Fruit fly (Drosophila melanogaster) whole organism, embryonic: Measurements from ENCODE around the gene corto.

Experiments
- Aef1 ChIP-seq: fragments of 200-800 bp; sonication (Bioruptor generic); IDR thresholded peaks from 3 replicates; pipeline ENCODE4 v1.3.6; 2022; ENCODE audit warnings: missing biosample characterization, missing genetic modification characterization
- Asciz ChIP-seq: fragments of 200-800 bp; sonication (Bioruptor generic); optimal IDR thresholded peaks from 2 replicates; lab custom pipeline; 2017; ENCODE audit warnings: missing biosample characterization, mild to moderate bottlenecking, missing genetic modification characterization, missing genetic modification reagents
- BEAF-32 ChIP-seq: fragments of 200-800 bp; sonication (Bioruptor generic); optimal IDR thresholded peaks from 3 replicates; lab custom pipeline; 2017; ENCODE audit warnings: missing biosample characterization, missing genetic modification characterization, mild to moderate bottlenecking, moderate library complexity, missing genetic modification reagents
- CG10543 ChIP-seq: fragments of 200-800 bp; sonication (Bioruptor generic); optimal IDR thresholded peaks from 3 replicates; lab custom pipeline; 2017; ENCODE audit warnings: missing biosample characterization, mild to moderate bottlenecking, missing genetic modification characterization, moderate library complexity
- CG11093 ChIP-seq: fragments of 200-800 bp; sonication (Bioruptor generic); IDR thresholded peaks from 3 replicates; pipeline ENCODE4 v1.3.6; 2022; ENCODE audit warnings: missing biosample characterization, missing genetic modification characterization
- CG11504 ChIP-seq: fragments of 200-800 bp; sonication (Bioruptor generic); optimal IDR thresholded peaks from 3 replicates; lab custom pipeline; 2019; ENCODE audit warnings: missing biosample characterization, mild to moderate bottlenecking, missing genetic modification characterization, moderate library complexity
- CG14050 ChIP-seq: fragments of 200-800 bp; sonication (Bioruptor generic); IDR thresholded peaks from 3 replicates; pipeline ENCODE4 v1.3.6; 2022; ENCODE audit warnings: missing biosample characterization, missing genetic modification characterization
- CG15696 ChIP-seq: fragments of 200-800 bp; sonication (Bioruptor generic); optimal IDR thresholded peaks from 2 replicates; lab custom pipeline; 2019; ENCODE audit warnings: missing biosample characterization, mild to moderate bottlenecking, missing genetic modification characterization, moderate library complexity
- CG17385 ChIP-seq: fragments of 200-800 bp; sonication (Bioruptor generic); optimal IDR thresholded peaks from 3 replicates; lab custom pipeline; 2018; ENCODE audit warnings: missing biosample characterization, mild to moderate bottlenecking, missing genetic modification characterization
- CG2120 ChIP-seq: fragments of 200-800 bp; sonication (Bioruptor generic); optimal IDR thresholded peaks from 3 replicates; lab custom pipeline; 2016; ENCODE audit warnings: missing biosample characterization, missing genetic modification characterization
- CG3281 ChIP-seq: fragments of 200-800 bp; sonication (Bioruptor generic); optimal IDR thresholded peaks from 3 replicates; lab custom pipeline; 2017; ENCODE audit warnings: missing biosample characterization, mild to moderate bottlenecking, missing genetic modification characterization
- CG4282 ChIP-seq: fragments of 200-800 bp; sonication (Bioruptor generic); optimal IDR thresholded peaks from 2 replicates; lab custom pipeline; 2016; ENCODE audit warnings: missing biosample characterization, missing genetic modification characterization
- CG5245 ChIP-seq: fragments of 200-800 bp; sonication (Bioruptor generic); optimal IDR thresholded peaks from 3 replicates; lab custom pipeline; 2016; ENCODE audit warnings: missing biosample characterization, missing genetic modification characterization
- CG6813 ChIP-seq: fragments of 200-800 bp; sonication (Bioruptor generic); optimal IDR thresholded peaks from 2 replicates; lab custom pipeline; 2017; ENCODE audit warnings: missing biosample characterization, missing genetic modification characterization, mild to moderate bottlenecking, moderate library complexity, missing genetic modification reagents
- CG7987 ChIP-seq: fragments of 200-800 bp; sonication (Bioruptor generic); optimal IDR thresholded peaks from 2 replicates; lab custom pipeline; 2018; ENCODE audit warnings: missing biosample characterization, mild to moderate bottlenecking, missing genetic modification characterization, moderate library complexity
- CG9876 ChIP-seq: fragments of 200-800 bp; sonication (Bioruptor generic); optimal IDR thresholded peaks from 2 replicates; lab custom pipeline; 2016; ENCODE audit warnings: missing biosample characterization, missing genetic modification characterization
- CkIIα-i1 ChIP-seq: fragments of 200-800 bp; sonication (Bioruptor generic); IDR thresholded peaks from 2 replicates; pipeline ENCODE4 v1.3.6; 2022; ENCODE audit warnings: missing biosample characterization, missing genetic modification characterization
- CoRest ChIP-seq: fragments of 200-800 bp; sonication (Bioruptor generic); optimal IDR thresholded peaks from 3 replicates; lab custom pipeline; 2018; ENCODE audit warnings: missing biosample characterization, mild to moderate bottlenecking, missing genetic modification characterization, moderate library complexity
- Doc2 ChIP-seq: fragments of 200-800 bp; sonication (Bioruptor generic); IDR thresholded peaks from 2 replicates; pipeline ENCODE4 v1.3.6; 2022; ENCODE audit warnings: missing biosample characterization, missing genetic modification characterization
- Dp ChIP-seq: fragments of 200-800 bp; sonication (Bioruptor generic); optimal IDR thresholded peaks from 2 replicates; lab custom pipeline; 2018; ENCODE audit warnings: missing biosample characterization, mild to moderate bottlenecking, missing genetic modification characterization, moderate library complexity
- Drgx ChIP-seq: fragments of 200-800 bp; sonication (Bioruptor generic); IDR thresholded peaks from 2 replicates; pipeline ENCODE4 v1.3.6; 2022; ENCODE audit warnings: missing biosample characterization, missing genetic modification characterization
- E2f1 ChIP-seq: fragments of 200-800 bp; sonication (Bioruptor generic); IDR thresholded peaks from 2 replicates; pipeline ENCODE4 v1.3.6; 2022; ENCODE audit warnings: missing biosample characterization, missing genetic modification characterization
- MBD-R2 ChIP-seq: fragments of 200-800 bp; sonication (Bioruptor generic); IDR thresholded peaks from 2 replicates; pipeline ENCODE4 v1.3.6; 2022; ENCODE audit warnings: missing biosample characterization, missing genetic modification characterization
- Meics ChIP-seq: fragments of 200-800 bp; sonication (Bioruptor generic); optimal IDR thresholded peaks from 2 replicates; lab custom pipeline; 2017; ENCODE audit warnings: missing biosample characterization, mild to moderate bottlenecking, missing genetic modification characterization
- Myb ChIP-seq: fragments of 200-800 bp; sonication (Bioruptor generic); optimal IDR thresholded peaks from 2 replicates; lab custom pipeline; 2016; ENCODE audit warnings: missing biosample characterization, missing genetic modification characterization
- Sry-δ ChIP-seq: fragments of 200-800 bp; sonication (Bioruptor generic); optimal IDR thresholded peaks from 2 replicates; lab custom pipeline; 2016; ENCODE audit warnings: missing biosample characterization, missing genetic modification characterization
- TFAM ChIP-seq: fragments of 200-800 bp; sonication (Bioruptor generic); optimal IDR thresholded peaks from 2 replicates; lab custom pipeline; 2017; ENCODE audit warnings: missing biosample characterization, missing genetic modification characterization, inconsistent platforms
- Tbp ChIP-seq: fragments of >200 bp; optimal IDR thresholded peaks from 2 replicates; lab custom pipeline; 2018; ENCODE audit warnings: missing biosample characterization, missing genetic modification characterization
- ac ChIP-seq: fragments of 200-800 bp; sonication (Bioruptor generic); optimal IDR thresholded peaks from 3 replicates; lab custom pipeline; 2017; ENCODE audit warnings: missing biosample characterization, mild to moderate bottlenecking, missing genetic modification characterization
- ase ChIP-seq: fragments of 200-800 bp; sonication (Bioruptor generic); IDR thresholded peaks from 3 replicates; pipeline ENCODE4 v1.3.6; 2022; ENCODE audit warnings: missing biosample characterization, missing genetic modification characterization
- chm ChIP-seq: fragments of 200-800 bp; sonication (Bioruptor generic); IDR thresholded peaks from 2 replicates; pipeline ENCODE4 v1.3.6; 2022; ENCODE audit warnings: missing biosample characterization, missing genetic modification characterization
- crp ChIP-seq, 2 experiments: fragments of 200-800 bp; sonication (Bioruptor generic); optimal IDR thresholded peaks; 2 replicates in 1 of 2; 3 replicates in 1 of 2; lab custom pipeline; 2017; ENCODE audit warnings: missing biosample characterization in 2 of 2, missing genetic modification characterization in 2 of 2, mild to moderate bottlenecking in 1 of 2, moderate library complexity in 1 of 2
- en ChIP-seq: fragments of 200-800 bp; sonication (Bioruptor generic); optimal IDR thresholded peaks from 2 replicates; lab custom pipeline; 2016; ENCODE audit warnings: missing biosample characterization, missing genetic modification characterization
- fd3F ChIP-seq: fragments of 200-800 bp; sonication (Bioruptor generic); optimal IDR thresholded peaks from 2 replicates; lab custom pipeline; 2018; ENCODE audit warnings: missing biosample characterization, mild to moderate bottlenecking, missing genetic modification characterization, moderate library complexity
- gsb-n ChIP-seq: fragments of 200-800 bp; sonication (Bioruptor generic); optimal IDR thresholded peaks from 3 replicates; lab custom pipeline; 2018; ENCODE audit warnings: missing biosample characterization, mild to moderate bottlenecking, missing genetic modification characterization
- lab ChIP-seq: fragments of 200-800 bp; sonication (Bioruptor generic); optimal IDR thresholded peaks from 3 replicates; lab custom pipeline; 2017; ENCODE audit warnings: missing biosample characterization, missing genetic modification characterization, mild to moderate bottlenecking, moderate library complexity, missing genetic modification reagents
- maf-S ChIP-seq: fragments of 200-800 bp; sonication (Bioruptor generic); optimal IDR thresholded peaks from 2 replicates; lab custom pipeline; 2016; ENCODE audit warnings: missing biosample characterization, missing genetic modification characterization
- nau ChIP-seq: fragments of 200-800 bp; sonication (Bioruptor generic); optimal IDR thresholded peaks from 3 replicates; lab custom pipeline; 2017; ENCODE audit warnings: missing biosample characterization, mild to moderate bottlenecking, missing genetic modification characterization, missing genetic modification reagents
- pb ChIP-seq: fragments of 200-800 bp; sonication (Bioruptor generic); optimal IDR thresholded peaks from 3 replicates; lab custom pipeline; 2016; ENCODE audit warnings: missing biosample characterization, missing genetic modification characterization
- pfk ChIP-seq: fragments of 200-800 bp; sonication (Bioruptor generic); optimal IDR thresholded peaks from 2 replicates; lab custom pipeline; 2018; ENCODE audit warnings: missing biosample characterization, mild to moderate bottlenecking, missing genetic modification characterization, moderate library complexity
- pita ChIP-seq: fragments of 200-800 bp; sonication (Bioruptor generic); optimal IDR thresholded peaks from 2 replicates; lab custom pipeline; 2017; ENCODE audit warnings: missing biosample characterization, mild to moderate bottlenecking, missing genetic modification characterization
- pum ChIP-seq: fragments of 200-800 bp; sonication (Bioruptor generic); optimal IDR thresholded peaks from 2 replicates; lab custom pipeline; 2016; ENCODE audit warnings: missing biosample characterization, missing genetic modification characterization
- row ChIP-seq: fragments of 200-800 bp; sonication (Bioruptor generic); IDR thresholded peaks from 3 replicates; pipeline ENCODE4 v1.3.6; 2022; ENCODE audit warnings: missing biosample characterization, missing genetic modification characterization
- slbo ChIP-seq: fragments of 200-800 bp; sonication (Bioruptor generic); IDR thresholded peaks from 2 replicates; pipeline ENCODE4 v1.3.6; 2022; ENCODE audit warnings: missing biosample characterization, missing genetic modification characterization
- slou ChIP-seq: fragments of 200-800 bp; sonication (Bioruptor generic); optimal IDR thresholded peaks from 3 replicates; lab custom pipeline; 2016; ENCODE audit warnings: missing biosample characterization, missing genetic modification characterization
- slp2 ChIP-seq: fragments of 200-800 bp; sonication (Bioruptor generic); optimal IDR thresholded peaks from 2 replicates; lab custom pipeline; 2016; ENCODE audit warnings: missing biosample characterization, missing genetic modification characterization
- so ChIP-seq: fragments of 200-800 bp; sonication (Bioruptor generic); IDR thresholded peaks from 3 replicates; pipeline ENCODE4 v1.3.6; 2022; ENCODE audit warnings: missing biosample characterization, missing genetic modification characterization
- sr ChIP-seq: fragments of 200-800 bp; sonication (Bioruptor generic); IDR thresholded peaks from 3 replicates; pipeline ENCODE4 v1.3.6; 2022; ENCODE audit warnings: missing biosample characterization, missing genetic modification characterization
- tin ChIP-seq: fragments of 200-800 bp; sonication (Bioruptor generic); optimal IDR thresholded peaks from 3 replicates; lab custom pipeline; 2016; ENCODE audit warnings: missing biosample characterization, missing genetic modification characterization
- usp ChIP-seq: fragments of >200 bp; optimal IDR thresholded peaks from 2 replicates; lab custom pipeline; 2017; ENCODE audit warnings: missing biosample characterization, missing genetic modification characterization
- vfl ChIP-seq: fragments of 200-800 bp; sonication (Bioruptor generic); optimal IDR thresholded peaks from 2 replicates; lab custom pipeline; 2016; ENCODE audit warnings: missing biosample characterization, missing genetic modification characterization
- zen2 ChIP-seq: fragments of 200-800 bp; sonication (Bioruptor generic); IDR thresholded peaks from 3 replicates; pipeline ENCODE4 v1.3.6; 2022; ENCODE audit warnings: missing biosample characterization, missing genetic modification characterization; ENCODE audit not compliant: partially characterized antibody

The corto gene

DNA sequence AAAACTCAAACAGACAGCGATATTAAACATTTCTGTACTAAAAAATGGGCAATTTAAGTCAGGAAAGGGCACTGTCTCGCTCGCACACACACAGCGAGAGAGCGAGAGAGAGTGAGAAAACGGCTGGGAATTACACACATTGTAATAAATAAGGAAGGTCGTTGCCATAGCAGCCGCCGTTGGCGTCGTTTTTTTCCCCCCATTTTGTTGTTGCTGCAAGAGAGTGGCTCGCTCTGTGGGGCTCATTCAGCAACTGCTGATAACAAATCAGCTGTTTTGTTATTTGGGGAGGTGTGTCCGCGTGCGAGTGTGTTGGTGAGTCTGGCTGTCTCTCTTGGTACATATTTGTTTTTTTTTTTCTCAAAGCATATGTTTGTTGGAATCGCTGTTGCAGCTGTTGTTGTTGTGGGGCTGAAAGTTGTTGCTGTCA, 976 bp upstream of the corto start (continued):
- TF ChIP-seq TFAM (GFP tag; lab: Kevin White, UChicago), result no peak
- TF ChIP-seq CG2120 (GFP tag; lab: Kevin White, UChicago), result no peak
- no peak for TF ChIP-seq en (GFP tag; lab: Kevin White, UChicago)
- no peak for TF ChIP-seq CG5245
- no peak for TF ChIP-seq pita (GFP tag; lab: Kevin White, UChicago)
- TF ChIP-seq fd3F (GFP tag; lab: Kevin White, UChicago), result no peak
- peak; percentile 56 for TF ChIP-seq CG11504
- no peak for TF ChIP-seq Myb (GFP tag; lab: Kevin White, UChicago)
- no peak for TF ChIP-seq MBD-R2
- TF ChIP-seq CoRest (tag; lab: Kevin White, UChicago), result no peak
- TF ChIP-seq row (GFP tag; lab: Robert Waterston, UW), result no peak
- no peak for TF ChIP-seq Sry-δ (GFP tag; lab: Kevin White, UChicago)
- TF ChIP-seq E2f1, result no peak
- TF ChIP-seq CG6813 (GFP tag; lab: Kevin White, UChicago), result peak; percentile 83
- no peak for TF ChIP-seq ase (GFP tag; lab: Robert Waterston, UW)
- peak; percentile 76 for TF ChIP-seq ac
- no peak for TF ChIP-seq pb
- no peak for TF ChIP-seq zen2 (GFP tag; lab: Robert Waterston, UW)
- no peak for TF ChIP-seq so (GFP tag; lab: Robert Waterston, UW)
- TF ChIP-seq slou (GFP tag; lab: Kevin White, UChicago), result no peak
- TF ChIP-seq slbo (GFP tag; lab: Robert Waterston, UW), result no peak
- no peak for TF ChIP-seq BEAF-32 (GFP tag; lab: Kevin White, UChicago)
- no peak for TF ChIP-seq chm (GFP tag; lab: Robert Waterston, UW)
- peak; percentile 47 for TF ChIP-seq Meics (GFP tag; lab: Kevin White, UChicago)
- TF ChIP-seq lab (GFP tag; lab: Kevin White, UChicago), result peak; percentile 68
- TF ChIP-seq CG10543 (GFP tag; lab: Kevin White, UChicago), result no peak
- no peak for TF ChIP-seq vfl (GFP tag; lab: Kevin White, UChicago)
- TF ChIP-seq usp (GFP tag; lab: Kevin White, UChicago), result no peak
- TF ChIP-seq Asciz (GFP tag; lab: Kevin White, UChicago), result peak; percentile 64
- no peak for TF ChIP-seq tin (GFP tag; lab: Kevin White, UChicago)
- TF ChIP-seq CG11093, result no peak
- no peak for TF ChIP-seq Aef1 (GFP tag; lab: Robert Waterston, UW)
- no peak for TF ChIP-seq CG9876
- no peak for TF ChIP-seq CkIIα-i1 (GFP tag; lab: Robert Waterston, UW)
- peak; percentile 75 for TF ChIP-seq nau (GFP tag; lab: Kevin White, UChicago)
- peak; percentile 58 for TF ChIP-seq pfk (GFP tag; lab: Kevin White, UChicago)
- peak; percentile 53 for TF ChIP-seq CG15696 (tag; lab: Kevin White, UChicago)
- peak; percentile 44 to 86 for TF ChIP-seq crp (GFP tag; optimal IDR thresholded peaks at IDR 0.05; lab: Kevin White, UChicago)
- peak; percentile 71 for TF ChIP-seq CG7987 (GFP tag; lab: Kevin White, UChicago)
- no peak for TF ChIP-seq slp2 (GFP tag; lab: Kevin White, UChicago)
- TF ChIP-seq sr (GFP tag; lab: Robert Waterston, UW), result no peak
- no peak for TF ChIP-seq CG3281 (GFP tag; lab: Kevin White, UChicago)
- TF ChIP-seq CG14050, result no peak
- peak; percentile 14 for TF ChIP-seq gsb-n (tag; lab: Kevin White, UChicago)
- no peak for TF ChIP-seq Drgx (GFP tag; lab: Robert Waterston, UW)
- TF ChIP-seq Doc2 (GFP tag; lab: Robert Waterston, UW), result no peak
- TF ChIP-seq Tbp, result no peak
- TF ChIP-seq CG4282 (GFP tag; lab: Kevin White, UChicago), result no peak
- TF ChIP-seq maf-S (GFP tag; lab: Kevin White, UChicago), result peak; percentile 5
- TF ChIP-seq pum (GFP tag; lab: Kevin White, UChicago), result no peak
- no peak for TF ChIP-seq Dp (GFP tag; lab: Kevin White, UChicago)
- TF ChIP-seq CG17385, result peak; percentile 37
